Fruit fly (Drosophila melanogaster) whole organism, embryonic: ENCODE results near the gene mRpS18C.

Experiments
- Poxn ChIP-seq: fragments of 200-800 bp; sonication (Bioruptor generic); IDR thresholded peaks from 2 replicates; pipeline ENCODE4 v1.3.6; 2022; ENCODE audit warnings: missing biosample characterization, missing genetic modification characterization
- esg ChIP-seq: fragments of 200-800 bp; sonication (Bioruptor generic); conservative IDR thresholded peaks from 2 replicates; pipeline ENCODE4 v1.3.6; 2022; ENCODE audit warnings: missing biosample characterization, missing genetic modification characterization

DNA sequence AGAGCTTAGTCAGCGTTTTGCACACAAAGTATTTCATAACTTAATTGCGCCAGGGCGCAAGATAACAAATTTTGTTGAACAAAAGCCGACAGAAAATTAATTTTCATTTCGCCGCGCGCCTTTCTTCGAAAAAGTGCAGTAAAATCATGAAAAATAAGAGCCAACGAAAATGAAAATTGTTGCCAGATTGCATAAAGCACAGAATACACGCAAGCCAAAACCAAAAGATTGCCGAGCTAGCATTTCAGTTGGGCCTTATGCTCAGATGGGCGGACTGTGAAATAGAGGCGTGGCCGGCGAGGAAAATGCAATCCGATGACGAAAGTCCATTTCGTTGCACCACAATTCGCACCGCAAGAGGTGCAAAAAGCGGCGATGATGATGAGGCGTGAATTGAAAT lies 46.9 kb downstream of the mRpS18C start:
- TF ChIP-seq esg (GFP tag; lab: Robert Waterston, UW) (no peak), Poxn (GFP tag; lab: Robert Waterston, UW) (no peak)
